Fruit fly (Drosophila melanogaster): ENCODE measurements around the gene PIG-S.

PIG-S gene

dm6 chr3R:24870389-24871048 lies 47.1 kb downstream of the PIG-S start, which contains the start of gene CycB3:
Gene CycB3, minus strand, starts transcription at chr3R:24870816.
- TF ChIP-seq CG32264 (GFP tag; optimal IDR thresholded peaks at IDR 0.05) (no peak), Sp1 (GFP tag; optimal IDR thresholded peaks at IDR 0.05) (peak; percentile 21), tai (GFP tag; optimal IDR thresholded peaks at IDR 0.05) (no peak), Vsx2 (GFP tag; optimal IDR thresholded peaks at IDR 0.05; ENCODE audit: partially characterized antibody) (peak; percentile 28), brk (GFP tag; optimal IDR thresholded peaks at IDR 0.05) (no peak), ey (GFP tag; optimal IDR thresholded peaks at IDR 0.05) (peak; percentile 17), dl (GFP tag; optimal IDR thresholded peaks at IDR 0.05; ENCODE audit: insufficient read depth in 1 of 2, partially characterized antibody in 2 of 2) (no peak), Myc (optimal IDR thresholded peaks at IDR 0.05) (peak; percentile 58), sage (GFP tag; optimal IDR thresholded peaks at IDR 0.05) (no peak), Hr78 (GFP tag; optimal IDR thresholded peaks at IDR 0.05) (no peak), lola (GFP tag; optimal IDR thresholded peaks at IDR 0.05) (no peak), Hnf4 (GFP tag; optimal IDR thresholded peaks at IDR 0.05) (no peak), GATAd (GFP tag; optimal IDR thresholded peaks at IDR 0.05) (no peak), h (GFP tag; optimal IDR thresholded peaks at IDR 0.05) (no peak), psq (GFP tag; optimal IDR thresholded peaks at IDR 0.05) (no peak), CG9705 (GFP tag; optimal IDR thresholded peaks at IDR 0.05) (peak; percentile 43), Rel (GFP tag; optimal IDR thresholded peaks at IDR 0.05) (no peak), Rel (tag; optimal IDR thresholded peaks at IDR 0.05) (peak; percentile 50), rgr (GFP tag; optimal IDR thresholded peaks at IDR 0.05) (peak; percentile 33), dmrt93B (GFP tag; optimal IDR thresholded peaks at IDR 0.05) (no peak), foxo (GFP tag; optimal IDR thresholded peaks at IDR 0.05) (no peak), Abd-B (GFP tag; optimal IDR thresholded peaks at IDR 0.05) (no peak), sv (GFP tag; optimal IDR thresholded peaks at IDR 0.05) (no peak), dsf (GFP tag; optimal IDR thresholded peaks at IDR 0.05; ENCODE audit: borderline replicate concordance) (no peak)

DNA sequence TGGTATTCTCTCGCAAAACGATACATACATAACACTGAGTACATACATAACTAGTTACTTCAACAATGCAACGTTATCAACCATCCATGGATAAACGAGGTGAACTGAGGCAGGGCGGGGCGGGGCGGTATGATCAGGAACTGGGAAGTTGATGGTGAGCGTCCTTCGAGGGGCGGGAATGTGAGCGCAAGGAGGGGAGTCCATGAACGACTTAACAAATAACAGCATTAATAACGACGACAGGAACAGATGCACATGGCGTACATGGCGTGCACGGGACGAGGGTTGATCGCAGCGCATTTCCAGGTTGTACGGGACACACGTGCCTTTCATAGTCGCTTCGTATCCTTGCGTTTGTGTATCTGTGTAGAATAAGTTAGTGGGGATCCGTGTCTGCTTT lies 49.7 kb downstream of the PIG-S start:
- TF ChIP-seq CG9705 (GFP tag; optimal IDR thresholded peaks at IDR 0.05) (no peak), Hnf4 (GFP tag; optimal IDR thresholded peaks at IDR 0.05) (no peak), HLH106 (tag; optimal IDR thresholded peaks at IDR 0.05) (no peak), foxo (GFP tag; optimal IDR thresholded peaks at IDR 0.05) (no peak), Rel (GFP tag; optimal IDR thresholded peaks at IDR 0.05) (no peak), Rel (tag; optimal IDR thresholded peaks at IDR 0.05) (no peak), Jra (GFP tag; optimal IDR thresholded peaks at IDR 0.05) (no peak), sv (GFP tag; optimal IDR thresholded peaks at IDR 0.05) (no peak), OdsH (GFP tag; optimal IDR thresholded peaks at IDR 0.05) (no peak), N (GFP tag; optimal IDR thresholded peaks at IDR 0.05) (no peak), CrebA (GFP tag; optimal IDR thresholded peaks at IDR 0.05; ENCODE audit: borderline replicate concordance) (no peak), Hr78 (GFP tag; optimal IDR thresholded peaks at IDR 0.05) (no peak), rgr (GFP tag; optimal IDR thresholded peaks at IDR 0.05) (no peak)

- TF ChIP-seq Myc (optimal IDR thresholded peaks at IDR 0.05) (no peak), CG9705 (GFP tag; optimal IDR thresholded peaks at IDR 0.05) (no peak), jim (GFP tag; optimal IDR thresholded peaks at IDR 0.05) (no peak), Dfd (GFP tag; optimal IDR thresholded peaks at IDR 0.05) (no peak), Mio (GFP tag; optimal IDR thresholded peaks at IDR 0.05) (no peak), fru (GFP tag; optimal IDR thresholded peaks at IDR 0.05) (no peak), CG32264 (GFP tag; optimal IDR thresholded peaks at IDR 0.05) (no peak), Abd-B (GFP tag; optimal IDR thresholded peaks at IDR 0.05) (no peak), h (GFP tag; optimal IDR thresholded peaks at IDR 0.05) (no peak), woc (GFP tag; optimal IDR thresholded peaks at IDR 0.05) (no peak), dl (GFP tag; optimal IDR thresholded peaks at IDR 0.05; ENCODE audit: insufficient read depth in 1 of 2, partially characterized antibody in 2 of 2) (no peak), usp (GFP tag; optimal IDR thresholded peaks at IDR 0.05) (no peak), Vsx2 (GFP tag; optimal IDR thresholded peaks at IDR 0.05; ENCODE audit: partially characterized antibody) (no peak)
These were observed 50.7 kb downstream of the PIG-S start for dm6 chr3R:24866976-24867375.

Data from whole organism, wandering third instar larva.